Fruit fly (Drosophila melanogaster) whole organism, embryonic: ENCODE data around the gene dgt2.

Source experiments
- Aef1 ChIP-seq: fragments of 200-800 bp; sonication (Bioruptor generic); IDR thresholded peaks from 3 replicates; pipeline ENCODE4 v1.3.6; 2022; ENCODE audit warnings: missing biosample characterization, missing genetic modification characterization
- Atf3 ChIP-seq: fragments of 200-800 bp; sonication (Bioruptor generic); optimal IDR thresholded peaks from 3 replicates; lab custom pipeline; 2016; ENCODE audit warnings: missing biosample characterization, missing genetic modification characterization
- Atf6 ChIP-seq: fragments of 200-800 bp; sonication (Bioruptor generic); IDR thresholded peaks from 2 replicates; pipeline ENCODE4 v1.3.6; 2022; ENCODE audit warnings: missing biosample characterization, missing genetic modification characterization
- Awh ChIP-seq: fragments of 200-800 bp; sonication (Bioruptor generic); IDR thresholded peaks from 2 replicates; pipeline ENCODE4, ENCODE4 v1.3.6; 2022; ENCODE audit warnings: missing biosample characterization, missing genetic modification characterization
- Bgb ChIP-seq: fragments of 200-800 bp; sonication (Bioruptor generic); IDR thresholded peaks from 2 replicates; pipeline ENCODE4 v1.3.6; 2022; ENCODE audit warnings: missing biosample characterization, missing genetic modification characterization; ENCODE audit not compliant: partially characterized antibody
- CG10462 ChIP-seq: fragments of 200-800 bp; sonication (Bioruptor generic); optimal IDR thresholded peaks from 2 replicates; lab custom pipeline; 2016; ENCODE audit warnings: missing biosample characterization, missing genetic modification characterization
- CG11504 ChIP-seq: fragments of 200-800 bp; sonication (Bioruptor generic); optimal IDR thresholded peaks from 3 replicates; lab custom pipeline; 2019; ENCODE audit warnings: missing biosample characterization, mild to moderate bottlenecking, missing genetic modification characterization, moderate library complexity
- CG12769 ChIP-seq: fragments of 200-800 bp; sonication (Bioruptor generic); optimal IDR thresholded peaks from 2 replicates; lab custom pipeline; 2019; ENCODE audit warnings: missing biosample characterization, mild to moderate bottlenecking, missing genetic modification characterization, moderate library complexity
- CG13123 ChIP-seq: fragments of 200-800 bp; sonication (Bioruptor generic); optimal IDR thresholded peaks from 2 replicates; lab custom pipeline; 2016; ENCODE audit warnings: missing biosample characterization, missing genetic modification characterization
- CG14710 ChIP-seq: fragments of 200-800 bp; sonication (Bioruptor generic); optimal IDR thresholded peaks from 3 replicates; lab custom pipeline; 2019; ENCODE audit warnings: missing biosample characterization, mild to moderate bottlenecking, missing genetic modification characterization, moderate library complexity
- CG17568 ChIP-seq: fragments of 200-800 bp; sonication (Bioruptor generic); optimal IDR thresholded peaks from 2 replicates; lab custom pipeline; 2018; ENCODE audit warnings: missing biosample characterization, mild to moderate bottlenecking, missing genetic modification characterization, moderate library complexity
- CG17912 ChIP-seq: fragments of 200-800 bp; sonication (Bioruptor generic); optimal IDR thresholded peaks from 2 replicates; lab custom pipeline; 2018; ENCODE audit warnings: missing biosample characterization, mild to moderate bottlenecking, missing genetic modification characterization
- CG2712 ChIP-seq: fragments of 200-800 bp; optimal IDR thresholded peaks from 3 replicates; lab custom pipeline; 2019; ENCODE audit warnings: missing biosample characterization, mild to moderate bottlenecking, missing genetic modification characterization, moderate library complexity
- CG31441 ChIP-seq: fragments of 200-800 bp; sonication (Bioruptor generic); IDR thresholded peaks from 2 replicates; pipeline ENCODE4 v1.3.6; 2022; ENCODE audit warnings: missing biosample characterization, missing genetic modification characterization
- CG33557 ChIP-seq: fragments of 200-800 bp; sonication (Bioruptor generic); optimal IDR thresholded peaks from 2 replicates; lab custom pipeline; 2019; ENCODE audit warnings: missing biosample characterization, mild to moderate bottlenecking, missing genetic modification characterization, moderate library complexity
- CG4328 ChIP-seq: fragments of 200-800 bp; sonication (Bioruptor generic); optimal IDR thresholded peaks from 3 replicates; lab custom pipeline; 2017; ENCODE audit warnings: missing biosample characterization, missing genetic modification reagents, missing genetic modification characterization
- CG6254 ChIP-seq: fragments of 200-800 bp; sonication (Bioruptor generic); optimal IDR thresholded peaks from 3 replicates; lab custom pipeline; 2017; ENCODE audit warnings: mild to moderate bottlenecking, missing biosample characterization, missing genetic modification reagents, missing genetic modification characterization
- CG7357 ChIP-seq: fragments of 200-800 bp; sonication (Bioruptor generic); IDR thresholded peaks from 3 replicates; pipeline ENCODE4 v1.3.6; 2022; ENCODE audit warnings: missing biosample characterization, missing genetic modification characterization
- CG7745 ChIP-seq: fragments of 200-800 bp; sonication (Bioruptor generic); optimal IDR thresholded peaks from 2 replicates; lab custom pipeline; 2018; ENCODE audit warnings: missing biosample characterization, mild to moderate bottlenecking, missing genetic modification characterization, moderate library complexity
- CG8359 ChIP-seq: fragments of 200-800 bp; sonication (Bioruptor generic); optimal IDR thresholded peaks from 2 replicates; lab custom pipeline; 2017; ENCODE audit warnings: missing biosample characterization, mild to moderate bottlenecking, missing genetic modification characterization, borderline replicate concordance
- CTCF ChIP-seq: fragments of 200-800 bp; sonication (Bioruptor generic); optimal IDR thresholded peaks from 2 replicates; lab custom pipeline; 2017; ENCODE audit warnings: missing biosample characterization, mild to moderate bottlenecking, missing genetic modification characterization, moderate library complexity
- Dad ChIP-seq: fragments of 200-800 bp; sonication (Bioruptor generic); optimal IDR thresholded peaks from 3 replicates; lab custom pipeline; 2016; ENCODE audit warnings: missing biosample characterization, missing genetic modification characterization
- Dbx ChIP-seq: fragments of 200-800 bp; sonication (Bioruptor generic); IDR thresholded peaks from 3 replicates; pipeline ENCODE4 v1.3.6; 2022; ENCODE audit warnings: missing biosample characterization, missing genetic modification characterization
- Dip2 ChIP-seq: fragments of 200-800 bp; sonication (Bioruptor generic); IDR thresholded peaks from 2 replicates; pipeline ENCODE4 v1.3.6; 2022; ENCODE audit warnings: missing biosample characterization, missing genetic modification characterization
- Doc2 ChIP-seq: fragments of 200-800 bp; sonication (Bioruptor generic); IDR thresholded peaks from 2 replicates; pipeline ENCODE4 v1.3.6; 2022; ENCODE audit warnings: missing biosample characterization, missing genetic modification characterization
- Dref ChIP-seq: fragments of 200-800 bp; sonication (Bioruptor generic); IDR thresholded peaks from 2 replicates; pipeline ENCODE4 v1.3.6; 2022; ENCODE audit warnings: missing biosample characterization, missing genetic modification characterization
- E2f2 ChIP-seq: fragments of 200-800 bp; sonication (Bioruptor generic); IDR thresholded peaks from 2 replicates; pipeline ENCODE4 v1.3.6; 2022; ENCODE audit warnings: missing biosample characterization, missing genetic modification characterization
- Hr51 ChIP-seq, 2 experiments: fragments of 200-800 bp; sonication (Bioruptor generic); optimal IDR thresholded peaks; 2 replicates in 1 of 2; 3 replicates in 1 of 2; lab custom pipeline; 2016 to 2018; ENCODE audit warnings: missing biosample characterization in 2 of 2, missing genetic modification characterization in 2 of 2, mild to moderate bottlenecking in 1 of 2, moderate library complexity in 1 of 2
- Hsf ChIP-seq: fragments of 200-800 bp; sonication (Bioruptor generic); optimal IDR thresholded peaks from 3 replicates; lab custom pipeline; 2016; ENCODE audit warnings: missing biosample characterization, missing genetic modification characterization
- Lim3 ChIP-seq: fragments of 200-800 bp; sonication (Bioruptor generic); IDR thresholded peaks from 2 replicates; pipeline ENCODE4 v1.3.6; 2022; ENCODE audit warnings: missing biosample characterization, missing genetic modification characterization
- aop ChIP-seq: fragments of 200-800 bp; sonication (Bioruptor generic); IDR thresholded peaks from 2 replicates; pipeline ENCODE4 v1.3.6; 2022; ENCODE audit warnings: missing biosample characterization, missing genetic modification characterization
- btn ChIP-seq: fragments of 200-800 bp; sonication (Bioruptor generic); optimal IDR thresholded peaks from 2 replicates; lab custom pipeline; 2016; ENCODE audit warnings: missing biosample characterization, missing genetic modification characterization
- crc ChIP-seq: fragments of 200-800 bp; sonication (Bioruptor generic); optimal IDR thresholded peaks from 2 replicates; lab custom pipeline; 2016; ENCODE audit warnings: missing biosample characterization, missing genetic modification characterization
- emc ChIP-seq: fragments of 200-800 bp; sonication (Bioruptor generic); optimal IDR thresholded peaks from 2 replicates; lab custom pipeline; 2016; ENCODE audit warnings: missing biosample characterization, missing genetic modification characterization
- gem ChIP-seq: fragments of 200-800 bp; sonication (Bioruptor generic); optimal IDR thresholded peaks from 2 replicates; lab custom pipeline; 2019; ENCODE audit warnings: missing biosample characterization, mild to moderate bottlenecking, missing genetic modification characterization, moderate library complexity
- gfzf ChIP-seq: fragments of 200-800 bp; sonication (Bioruptor generic); optimal IDR thresholded peaks from 2 replicates; lab custom pipeline; 2016; ENCODE audit warnings: missing biosample characterization, mild to moderate bottlenecking, missing genetic modification characterization, moderate library complexity
- gsb ChIP-seq: fragments of 200-800 bp; sonication (Bioruptor generic); IDR thresholded peaks from 2 replicates; pipeline ENCODE4 v1.3.6; 2022; ENCODE audit warnings: missing biosample characterization, missing genetic modification characterization
- ham ChIP-seq: fragments of 200-800 bp; sonication (Bioruptor generic); IDR thresholded peaks from 2 replicates; pipeline ENCODE4 v1.3.6; 2022; ENCODE audit warnings: missing biosample characterization, missing genetic modification characterization
- jumu ChIP-seq: fragments of 200-800 bp; sonication (Bioruptor generic); optimal IDR thresholded peaks from 3 replicates; lab custom pipeline; 2016; ENCODE audit warnings: missing biosample characterization, missing genetic modification characterization
- mld ChIP-seq: fragments of 200-800 bp; sonication (Bioruptor generic); IDR thresholded peaks from 3 replicates; pipeline ENCODE4 v1.3.6; 2022; ENCODE audit warnings: missing biosample characterization, missing genetic modification characterization; ENCODE audit not compliant: partially characterized antibody
- nau ChIP-seq: fragments of 200-800 bp; sonication (Bioruptor generic); optimal IDR thresholded peaks from 3 replicates; lab custom pipeline; 2017; ENCODE audit warnings: missing biosample characterization, mild to moderate bottlenecking, missing genetic modification characterization, missing genetic modification reagents
- onecut ChIP-seq: fragments of 200-800 bp; sonication (Bioruptor generic); IDR thresholded peaks from 2 replicates; pipeline ENCODE4 v1.3.6; 2022; ENCODE audit warnings: missing biosample characterization, missing genetic modification characterization
- ro ChIP-seq: fragments of 200-800 bp; sonication (Bioruptor generic); IDR thresholded peaks from 2 replicates; pipeline ENCODE4 v1.3.6; 2022; ENCODE audit warnings: missing biosample characterization, missing genetic modification characterization
- sens-2 ChIP-seq: fragments of 200-800 bp; sonication (Bioruptor generic); IDR thresholded peaks from 2 replicates; pipeline ENCODE4 v1.3.6; 2022; ENCODE audit warnings: missing biosample characterization, missing genetic modification characterization
- stwl ChIP-seq: fragments of 200-800 bp; sonication (Bioruptor generic); optimal IDR thresholded peaks from 3 replicates; lab custom pipeline; 2018; ENCODE audit warnings: missing biosample characterization, mild to moderate bottlenecking, missing genetic modification characterization, moderate library complexity
- tup ChIP-seq: fragments of 200-800 bp; sonication (Bioruptor generic); optimal IDR thresholded peaks from 2 replicates; lab custom pipeline; 2016; ENCODE audit warnings: missing biosample characterization, mild to moderate bottlenecking, missing genetic modification characterization, moderate library complexity
- unpg ChIP-seq: fragments of 200-800 bp; sonication (Bioruptor generic); optimal IDR thresholded peaks from 3 replicates; lab custom pipeline; 2018; ENCODE audit warnings: missing biosample characterization, mild to moderate bottlenecking, missing genetic modification characterization, moderate library complexity
- vnd ChIP-seq: fragments of 200-800 bp; sonication (Bioruptor generic); IDR thresholded peaks from 3 replicates; pipeline ENCODE4 v1.3.6; 2022; ENCODE audit warnings: missing biosample characterization, missing genetic modification characterization; ENCODE audit not compliant: partially characterized antibody
- wor ChIP-seq: fragments of 200-800 bp; sonication (Bioruptor generic); IDR thresholded peaks from 2 replicates; pipeline ENCODE4 v1.3.6; 2022; ENCODE audit warnings: missing biosample characterization, missing genetic modification characterization
- z ChIP-seq: fragments of 200-800 bp; sonication (Bioruptor generic); IDR thresholded peaks from 3 replicates; pipeline ENCODE4 v1.3.6; 2022; ENCODE audit warnings: missing biosample characterization, missing genetic modification characterization

The dgt2 gene

DNA sequence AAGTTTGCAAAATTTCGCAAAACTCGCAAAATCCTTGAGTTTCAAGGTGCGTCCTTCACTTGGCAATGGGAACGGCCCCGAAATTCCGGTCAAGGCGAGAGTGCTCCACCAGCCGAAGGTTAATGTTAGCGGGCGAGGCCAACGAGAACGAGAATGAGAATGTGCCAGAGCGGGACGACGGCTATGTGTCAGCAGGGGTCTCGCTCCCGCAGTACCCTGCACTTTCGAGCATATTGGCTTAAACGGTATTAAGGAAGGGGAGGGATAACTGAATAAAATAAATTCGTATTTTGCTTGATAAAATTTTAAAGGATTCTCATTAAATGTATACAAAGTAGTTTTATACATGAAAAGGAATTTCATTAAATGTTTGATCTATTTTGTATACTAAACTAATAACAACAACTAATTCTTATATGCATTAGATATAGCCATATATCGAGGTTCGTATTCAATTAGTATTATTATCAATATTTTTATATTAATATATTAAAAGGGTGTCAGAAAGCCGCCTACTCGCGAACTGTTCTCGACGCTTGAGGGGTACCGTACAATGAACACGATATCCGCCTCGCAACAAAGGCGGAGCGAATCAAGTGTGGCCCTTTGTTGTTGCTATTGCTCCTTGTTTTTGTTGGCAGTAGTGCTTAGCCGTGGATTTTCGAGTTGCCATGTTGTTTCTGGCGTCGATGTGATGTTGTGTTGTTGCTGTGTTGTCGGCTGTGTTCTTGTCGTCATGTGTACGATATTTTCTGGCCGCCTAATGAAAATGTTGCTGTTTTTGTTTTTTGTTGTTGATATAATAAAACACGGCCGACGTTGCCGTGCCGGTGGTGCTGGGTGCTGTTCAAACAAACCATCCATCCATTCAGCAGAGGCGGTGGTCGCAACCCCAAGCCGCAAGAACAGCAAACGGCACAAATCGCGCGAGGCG, 16.9 kb downstream of the dgt2 start (continued):
- peak; percentile 93 for TF ChIP-seq unpg (GFP tag; lab: Kevin White, UChicago)
- peak; percentile 24 for TF ChIP-seq Dad
- TF ChIP-seq Hsf (GFP tag; lab: Kevin White, UChicago) = peak; percentile 76
- TF ChIP-seq CG10462 (GFP tag; lab: Kevin White, UChicago) = peak; percentile 90
- peak; percentile 97 for TF ChIP-seq CG14710 (tag; lab: Kevin White, UChicago)
- TF ChIP-seq E2f2 (GFP tag; lab: Robert Waterston, UW) = no peak
- no peak for TF ChIP-seq aop (GFP tag; lab: Robert Waterston, UW)
- TF ChIP-seq gsb (GFP tag; lab: Robert Waterston, UW) = no peak
- TF ChIP-seq CG7745 (tag; lab: Kevin White, UChicago) = no peak
- TF ChIP-seq CG13123 (GFP tag; lab: Kevin White, UChicago) = peak; percentile 87
- TF ChIP-seq jumu (GFP tag; lab: Kevin White, UChicago) = peak; percentile 51
- TF ChIP-seq btn (GFP tag; lab: Kevin White, UChicago) = peak; percentile 46
- no peak for TF ChIP-seq ham (GFP tag; lab: Robert Waterston, UW)
- TF ChIP-seq Dip2 (GFP tag; lab: Robert Waterston, UW) = no peak
- peak; percentile 98 for TF ChIP-seq CG2712
- no peak for TF ChIP-seq Dref
- peak; percentile 57 for TF ChIP-seq Atf3
- peak; percentile 21 for TF ChIP-seq CTCF (GFP tag; lab: Kevin White, UChicago)
- TF ChIP-seq z (GFP tag; lab: Robert Waterston, UW) = no peak
- TF ChIP-seq Lim3 (GFP tag; lab: Robert Waterston, UW) = no peak
- no peak for TF ChIP-seq CG8359
- no peak for TF ChIP-seq Awh
- TF ChIP-seq vnd = no peak
- no peak for TF ChIP-seq sens-2
- peak; percentile 50 for TF ChIP-seq nau (GFP tag; lab: Kevin White, UChicago)
- TF ChIP-seq gem (tag; lab: Kevin White, UChicago) = peak; percentile 99
- no peak for TF ChIP-seq Aef1 (GFP tag; lab: Robert Waterston, UW)
- TF ChIP-seq Bgb (GFP tag; lab: Robert Waterston, UW) = no peak
- TF ChIP-seq Doc2 (GFP tag; lab: Robert Waterston, UW) = no peak
- TF ChIP-seq Hr51 (GFP tag; optimal IDR thresholded peaks at IDR 0.05; lab: Kevin White, UChicago) = peak; percentile 41 to 96
- no peak for TF ChIP-seq Dbx (GFP tag; lab: Robert Waterston, UW)
- TF ChIP-seq crc = peak; percentile 3
- TF ChIP-seq emc (GFP tag; lab: Kevin White, UChicago) = no peak
- TF ChIP-seq ro (GFP tag; lab: Robert Waterston, UW) = no peak
- peak; percentile 96 for TF ChIP-seq CG11504 (tag; lab: Kevin White, UChicago)
- peak; percentile 81 for TF ChIP-seq CG6254 (GFP tag; lab: Kevin White, UChicago)
- TF ChIP-seq wor (GFP tag; lab: Robert Waterston, UW) = no peak
- no peak for TF ChIP-seq CG31441
- peak; percentile 71 for TF ChIP-seq onecut (GFP tag; lab: Robert Waterston, UW)
- peak; percentile 94 for TF ChIP-seq CG4328 (GFP tag; lab: Kevin White, UChicago)
- no peak for TF ChIP-seq stwl (tag; lab: Kevin White, UChicago)
- no peak for TF ChIP-seq gfzf (GFP tag; lab: Kevin White, UChicago)
- TF ChIP-seq CG7357 (GFP tag; lab: Robert Waterston, UW) = peak; percentile 85
- no peak for TF ChIP-seq mld (GFP tag; lab: Robert Waterston, UW)
- TF ChIP-seq tup (GFP tag; lab: Kevin White, UChicago) = peak; percentile 70
- peak; percentile 80 for TF ChIP-seq CG17568
- peak; percentile 9 for TF ChIP-seq CG12769
- TF ChIP-seq CG33557 (GFP tag; lab: Kevin White, UChicago) = peak; percentile 95
- no peak for TF ChIP-seq Atf6 (GFP tag; lab: Robert Waterston, UW)
- TF ChIP-seq CG17912 (GFP tag; lab: Kevin White, UChicago) = no peak
